Fruit fly (Drosophila melanogaster) whole organism, embryonic: Measurements from ENCODE around the gene CG5568.

ENCODE experiments used
- Blimp-1 ChIP-seq: fragments of 200-800 bp; sonication (Bioruptor generic); optimal IDR thresholded peaks from 3 replicates; lab custom pipeline; 2018; ENCODE audit warnings: missing biosample characterization, missing genetic modification characterization, mild to moderate bottlenecking, moderate library complexity, missing genetic modification reagents
- Dip2 ChIP-seq: fragments of 200-800 bp; sonication (Bioruptor generic); IDR thresholded peaks from 2 replicates; pipeline ENCODE4 v1.3.6; 2022; ENCODE audit warnings: missing biosample characterization, missing genetic modification characterization
- ems ChIP-seq: fragments of 200-800 bp; sonication (Bioruptor generic); optimal IDR thresholded peaks from 3 replicates; lab custom pipeline; 2016; ENCODE audit warnings: missing biosample characterization, missing genetic modification characterization
- org-1 ChIP-seq: fragments of 200-800 bp; sonication (Bioruptor generic); optimal IDR thresholded peaks from 2 replicates; lab custom pipeline; 2017; ENCODE audit warnings: missing biosample characterization, missing genetic modification characterization
- tx ChIP-seq: fragments of 200-800 bp; sonication (Bioruptor generic); optimal IDR thresholded peaks from 2 replicates; lab custom pipeline; 2016; ENCODE audit warnings: missing biosample characterization, missing genetic modification characterization
- usp ChIP-seq: fragments of >200 bp; optimal IDR thresholded peaks from 2 replicates; lab custom pipeline; 2017; ENCODE audit warnings: missing biosample characterization, missing genetic modification characterization

DNA sequence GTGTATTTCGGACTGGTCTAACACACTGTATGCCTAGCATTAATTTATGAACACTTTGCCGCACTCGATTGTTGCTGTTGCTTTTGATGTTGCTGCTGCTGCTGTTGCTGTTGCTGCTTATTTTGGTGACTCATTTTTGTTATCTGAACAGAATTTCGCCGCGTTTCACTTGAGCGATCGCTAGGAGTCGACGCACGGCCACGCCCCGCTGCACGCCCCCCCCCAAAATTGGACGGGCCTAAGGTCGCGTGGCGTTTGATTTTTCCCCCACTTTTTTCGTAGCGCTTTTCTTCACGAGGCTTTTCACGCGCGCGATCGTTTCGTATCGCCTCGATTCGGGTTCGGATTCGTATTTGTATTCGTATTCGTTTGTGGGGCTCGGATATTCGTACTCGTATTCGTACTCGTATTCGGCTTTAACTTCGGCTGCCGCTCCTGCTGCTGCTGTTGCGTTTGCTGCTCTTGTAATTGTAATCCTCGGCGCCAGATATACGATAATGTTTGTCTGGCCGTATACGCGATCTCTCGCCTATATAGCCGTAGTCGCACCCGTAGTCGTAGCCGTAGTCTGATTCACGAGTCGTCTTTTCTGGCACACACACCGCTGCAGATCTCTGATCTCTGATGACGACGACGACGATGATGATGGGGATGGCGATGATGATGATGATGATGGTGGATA lies 27.3 kb upstream of the CG5568 start:
- TF ChIP-seq org-1 (GFP tag; lab: Kevin White, UChicago) (no peak), ems (GFP tag; lab: Kevin White, UChicago) (no peak), tx (GFP tag; lab: Kevin White, UChicago) (no peak), Blimp-1 (GFP tag; lab: Kevin White, UChicago) (no peak), Dip2 (GFP tag; lab: Robert Waterston, UW) (no peak), usp (GFP tag; lab: Kevin White, UChicago) (no peak)
